Fruit fly (Drosophila melanogaster): ENCODE measurements around the gene NAAT1.

NAAT1 gene

dm6 chrX:5419045-5419901, 8.6 kb upstream of the NAAT1 start (continued):
- TF ChIP-seq CG31441 (GFP tag; IDR thresholded peaks at IDR 0.05) (peak; percentile 67), CG42726 (GFP tag; IDR thresholded peaks at IDR 0.05; ENCODE audit: partially characterized antibody) (no peak), hb (GFP tag; IDR thresholded peaks at IDR 0.05; ENCODE audit: partially characterized antibody) (no peak), klu (GFP tag; IDR thresholded peaks at IDR 0.05) (peak; percentile 48), lab (GFP tag; optimal IDR thresholded peaks at IDR 0.05) (peak; percentile 83), unpg (GFP tag; optimal IDR thresholded peaks at IDR 0.05) (peak; percentile 80), Dad (GFP tag; optimal IDR thresholded peaks at IDR 0.05) (peak; percentile 54), CG13287 (GFP tag; IDR thresholded peaks at IDR 0.05; ENCODE audit: partially characterized antibody) (peak; percentile 34; the same call in 1 of the 2 replicates), H2.0 (GFP tag; IDR thresholded peaks at IDR 0.05) (peak; percentile 73), vfl (GFP tag; optimal IDR thresholded peaks at IDR 0.05) (no peak), Pdp1 (GFP tag; optimal IDR thresholded peaks at IDR 0.05) (peak; percentile 31 to 65), Hand (GFP tag; optimal IDR thresholded peaks at IDR 0.05) (peak; percentile 4), otp (GFP tag; IDR thresholded peaks at IDR 0.05) (peak; percentile 78), scrt (GFP tag; optimal IDR thresholded peaks at IDR 0.05) (peak; percentile 46), knrl (GFP tag; IDR thresholded peaks at IDR 0.05; ENCODE audit: partially characterized antibody) (no peak), grn (GFP tag; optimal IDR thresholded peaks at IDR 0.05) (no peak), Xrp1 (GFP tag; IDR thresholded peaks at IDR 0.05) (peak; percentile 80), tx (GFP tag; optimal IDR thresholded peaks at IDR 0.05) (peak; percentile 62), ERR (GFP tag; optimal IDR thresholded peaks at IDR 0.05) (peak; percentile 11), E2f2 (GFP tag; IDR thresholded peaks at IDR 0.05) (peak; percentile 52; the same call in 1 of the 2 replicates), nerfin-2 (GFP tag; IDR thresholded peaks at IDR 0.05; ENCODE audit: partially characterized antibody) (no peak), CG17612 (GFP tag; IDR thresholded peaks at IDR 0.05) (no peak; the same call in 1 of the 2 replicates), CG13296 (GFP tag; optimal IDR thresholded peaks at IDR 0.05) (peak; percentile 68), B-H2 (GFP tag; optimal IDR thresholded peaks at IDR 0.05) (no peak), gfzf (GFP tag; optimal IDR thresholded peaks at IDR 0.05) (no peak), sna (GFP tag; IDR thresholded peaks at IDR 0.05; ENCODE audit: partially characterized antibody) (no peak), row (GFP tag; IDR thresholded peaks at IDR 0.05) (peak; percentile 90), CG4404 (GFP tag; IDR thresholded peaks at IDR 0.05) (peak; percentile 26; the same call in 1 of the 2 replicates), CG8924 (tag; optimal IDR thresholded peaks at IDR 0.05) (peak; percentile 49), MBD-R2 (GFP tag; IDR thresholded peaks at IDR 0.05) (peak; percentile 51; the same call in 1 of the 2 replicates), CG5953 (GFP tag; IDR thresholded peaks at IDR 0.05) (peak; percentile 76), Poxn (GFP tag; IDR thresholded peaks at IDR 0.05) (0 out of 2 replicates have a peak, but pooled peaks have one; percentile 17), CG8478 (optimal IDR thresholded peaks at IDR 0.05) (no peak), Optix (GFP tag; IDR thresholded peaks at IDR 0.05) (peak; percentile 63), sc (optimal IDR thresholded peaks at IDR 0.05) (no peak), sc (GFP tag; optimal IDR thresholded peaks at IDR 0.05) (no peak), grau (tag; optimal IDR thresholded peaks at IDR 0.05) (peak; percentile 64), gce (GFP tag; IDR thresholded peaks at IDR 0.05) (peak; percentile 72; the same call in 1 of the 3 replicates), hkb (optimal IDR thresholded peaks at IDR 0.05) (no peak), hkb (GFP tag; IDR thresholded peaks at IDR 0.05) (peak; percentile 88), Ets97D (GFP tag; optimal IDR thresholded peaks at IDR 0.05) (peak; percentile 27), HLH4C (GFP tag; IDR thresholded peaks at IDR 0.05; ENCODE audit: partially characterized antibody) (no peak), Bdp1 (GFP tag; optimal IDR thresholded peaks at IDR 0.05) (peak; percentile 9), pita (GFP tag; optimal IDR thresholded peaks at IDR 0.05) (no peak), Lpt (GFP tag; optimal IDR thresholded peaks at IDR 0.05) (no peak), Taf1 (GFP tag; IDR thresholded peaks at IDR 0.05) (peak; percentile 49; the same call in 1 of the 2 replicates), Meics (GFP tag; optimal IDR thresholded peaks at IDR 0.05) (peak; percentile 82), CG11093 (GFP tag; IDR thresholded peaks at IDR 0.05) (peak; percentile 66; the same call in 2 of the 3 replicates), Gug (GFP tag; IDR thresholded peaks at IDR 0.05) (peak; percentile 66; the same call in 2 of the 4 replicates)

All from whole organism, embryonic.